Worm (Caenorhabditis elegans) whole organism, L1 larva: Measurements from ENCODE around the gene xdh-1.

ENCODE experiments used
- aha-1 ChIP-seq: fragments of 150-350 bp; optimal IDR thresholded peaks from 2 replicates; lab custom pipeline; 2014; ENCODE audit warnings: missing biosample characterization, missing genetic modification characterization
- ama-1 ChIP-seq: fragments of 150-350 bp; optimal IDR thresholded peaks from 2 replicates; lab custom pipeline; 2014
- egl-27 ChIP-seq, 2 experiments: fragments of 150-350 bp in 1 of 2; sonication (generic microtip); optimal IDR thresholded peaks; 3 replicates each; lab custom pipeline; 2017 to 2018; ENCODE audit warnings: missing biosample characterization in 2 of 2, missing genetic modification characterization in 2 of 2, missing genetic modification reagents in 2 of 2
- elt-3 ChIP-seq, 6 experiments: fragments of 150-350 bp in 1 of 6; sonication (generic microtip); optimal IDR thresholded peaks; 2 replicates each; lab custom pipeline; 2017 to 2018; ENCODE audit warnings: missing biosample characterization in 6 of 6, missing genetic modification characterization in 6 of 6, inconsistent platforms in 1 of 6
- fos-1 ChIP-seq: fragments of 150-350 bp; optimal IDR thresholded peaks from 2 replicates; lab custom pipeline; 2014; ENCODE audit warnings: missing biosample characterization, missing genetic modification characterization
- lin-15B ChIP-seq: fragments of 150-350 bp; sonication (generic microtip); optimal IDR thresholded peaks from 3 replicates; lab custom pipeline; 2014; ENCODE audit warnings: missing biosample characterization, missing genetic modification characterization
- lsy-2 ChIP-seq, 2 experiments: fragments of 150-350 bp; optimal IDR thresholded peaks; 2 replicates each; lab custom pipeline; 2014; ENCODE audit warnings: missing biosample characterization in 2 of 2, missing genetic modification characterization in 2 of 2
- nhr-12 ChIP-seq: sonication (generic microtip); optimal IDR thresholded peaks from 2 replicates; lab custom pipeline; 2017; ENCODE audit warnings: missing biosample characterization, missing genetic modification characterization
- tbx-2 ChIP-seq: sonication (generic microtip); optimal IDR thresholded peaks from 2 replicates; lab custom pipeline; 2016; ENCODE audit warnings: missing genetic modification characterization, missing compliant biosample characterization
- unc-130 ChIP-seq: fragments of 150-350 bp; optimal IDR thresholded peaks from 2 replicates; lab custom pipeline; 2017; ENCODE audit warnings: missing biosample characterization, missing genetic modification characterization, inconsistent platforms
- ztf-4 ChIP-seq: fragments of 150-350 bp; optimal IDR thresholded peaks from 2 replicates; lab custom pipeline; 2014; ENCODE audit warnings: missing biosample characterization, missing genetic modification characterization

DNA sequence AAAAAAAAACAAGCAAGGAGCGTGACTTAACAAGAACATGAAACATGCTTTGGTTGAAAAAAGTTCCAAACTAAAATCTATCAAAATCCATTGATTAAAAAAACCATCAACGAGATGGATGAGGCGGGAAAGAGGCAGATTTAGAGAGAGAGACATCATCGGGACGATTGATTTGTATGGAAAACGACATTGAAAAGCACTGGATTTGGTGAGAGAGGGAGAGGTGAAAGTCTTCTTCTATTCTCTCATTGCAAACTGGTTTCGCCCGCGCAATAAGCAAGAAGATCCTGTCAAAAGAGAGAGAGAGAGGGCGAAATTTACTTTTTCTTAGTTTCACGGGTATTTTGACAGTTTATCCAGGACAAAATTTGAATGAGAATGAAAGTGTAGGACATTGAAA lies 27.6 kb downstream of the xdh-1 start:
- TF ChIP-seq tbx-2 (tag; lab: Kevin White, UChicago) (no peak), egl-27 (tag; optimal IDR thresholded peaks at IDR 0.05; lab: Kevin White, UChicago) (no peak), aha-1 (tag; lab: Kevin White, UChicago) (no peak), ztf-4 (tag; lab: Kevin White, UChicago) (no peak), unc-130 (no peak), fos-1 (tag; lab: Kevin White, UChicago) (no peak), elt-3 (tag; optimal IDR thresholded peaks at IDR 0.05; lab: Kevin White, UChicago) (no peak), lin-15B (tag; lab: Kevin White, UChicago) (no peak), ama-1 (lab: Kevin White, UChicago) (no peak), lsy-2 (tag; optimal IDR thresholded peaks at IDR 0.05; lab: Kevin White, UChicago) (no peak), nhr-12 (tag; lab: Kevin White, UChicago) (no peak)
